Worm (Caenorhabditis elegans) whole organism, early embryonic: ENCODE measurements around the gene C34C12.2.

ENCODE experiments used
- B0310.2 ChIP-seq: sonication (generic microtip); optimal IDR thresholded peaks from 2 replicates; lab custom pipeline; 2016; ENCODE audit warnings: mild to moderate bottlenecking, missing genetic modification characterization, missing compliant biosample characterization
- F13C5.2 ChIP-seq: sonication (generic microtip); optimal IDR thresholded peaks from 2 replicates; lab custom pipeline; 2017; ENCODE audit warnings: mild to moderate bottlenecking, missing genetic modification characterization, inconsistent platforms, missing compliant biosample characterization
- ama-1 ChIP-seq: fragments of 150-350 bp; optimal IDR thresholded peaks from 2 replicates; lab custom pipeline; 2014
- ceh-13 ChIP-seq: fragments of 200-800 bp; sonication (Bioruptor generic); optimal IDR thresholded peaks from 2 replicates; lab custom pipeline; 2018; ENCODE audit warnings: mild to moderate bottlenecking, missing genetic modification characterization, missing compliant biosample characterization
- ceh-36 ChIP-seq: sonication (generic microtip); optimal IDR thresholded peaks from 2 replicates; lab custom pipeline; 2016; ENCODE audit warnings: missing genetic modification characterization, inconsistent platforms, missing compliant biosample characterization
- ets-7 ChIP-seq: sonication (generic microtip); optimal IDR thresholded peaks from 2 replicates; lab custom pipeline; 2016; ENCODE audit warnings: missing genotype, missing genetic modification characterization, missing compliant biosample characterization
- flt-1 ChIP-seq: fragments of 200-800 bp; sonication (Bioruptor generic); IDR thresholded peaks from 2 replicates; pipeline ENCODE4 v1.3.6; 2022; ENCODE audit warnings: missing genetic modification characterization, missing compliant biosample characterization
- hmbx-1 ChIP-seq: sonication (generic microtip); optimal IDR thresholded peaks from 2 replicates; lab custom pipeline; 2016; ENCODE audit warnings: mild to moderate bottlenecking, missing genetic modification characterization, missing compliant biosample characterization
- hnd-1 ChIP-seq: sonication (generic microtip); optimal IDR thresholded peaks from 2 replicates; lab custom pipeline; 2016; ENCODE audit warnings: missing genetic modification characterization, missing compliant biosample characterization
- pes-1 ChIP-seq: fragments of 200-800 bp; sonication (Bioruptor generic); IDR thresholded peaks from 2 replicates; pipeline ENCODE4 v1.3.6; 2022; ENCODE audit warnings: missing genetic modification reagents, missing genetic modification characterization, missing compliant biosample characterization
- scrt-1 ChIP-seq: fragments of 200-800 bp; sonication (Bioruptor generic); IDR thresholded peaks from 2 replicates; pipeline ENCODE4 v1.3.6; 2022; ENCODE audit warnings: missing genetic modification characterization, missing compliant biosample characterization
- sea-1 ChIP-seq: fragments of 200-800 bp; sonication (Bioruptor generic); conservative IDR thresholded peaks from 2 replicates; pipeline ENCODE4 v1.3.6; 2022; ENCODE audit warnings: missing genetic modification characterization, missing compliant biosample characterization
- tra-4 ChIP-seq: sonication (generic microtip); optimal IDR thresholded peaks from 2 replicates; lab custom pipeline; 2017; ENCODE audit warnings: missing genetic modification characterization, missing compliant biosample characterization

- TF ChIP-seq ama-1 (lab: Kevin White, UChicago) = no peak
- no peak for TF ChIP-seq sea-1 (GFP tag; lab: Robert Waterston, UW)
- TF ChIP-seq flt-1 = no peak
- TF ChIP-seq pes-1 (GFP tag; lab: Robert Waterston, UW) = 0 out of 2 replicates have a peak, but pooled peaks have one; percentile 5
- TF ChIP-seq hnd-1 (tag; lab: Kevin White, UChicago) = no peak
- TF ChIP-seq ceh-13 (GFP tag; lab: Kevin White, UChicago) = no peak
- no peak for TF ChIP-seq hmbx-1 (tag; lab: Kevin White, UChicago)
- TF ChIP-seq ceh-36 = no peak
- no peak for TF ChIP-seq F13C5.2 (tag; lab: Kevin White, UChicago)
- TF ChIP-seq tra-4 (tag; lab: Kevin White, UChicago) = no peak
- TF ChIP-seq B0310.2 (tag; lab: Kevin White, UChicago) = no peak
- 0 out of 2 replicates have a peak, but pooled peaks have one; percentile 19 for TF ChIP-seq scrt-1 (GFP tag; lab: Robert Waterston, UW)
- TF ChIP-seq ets-7 (tag; lab: Kevin White, UChicago) = no peak
These were observed 26.8 kb upstream of the C34C12.2 start for ce11 chrIII:3426741-3427140.
